Worm (Caenorhabditis elegans) whole organism, young adult: ENCODE results near the gene Y62H9A.2.

ENCODE experiments used
- F52B5.7 ChIP-seq: sonication (generic microtip); optimal IDR thresholded peaks from 2 replicates; lab custom pipeline; 2016; ENCODE audit warnings: mild to moderate bottlenecking, missing genetic modification characterization, missing compliant biosample characterization
- K11D2.4 ChIP-seq: fragments of 200-800 bp; sonication (Bioruptor generic); IDR thresholded peaks from 2 replicates; pipeline ENCODE4 v1.3.6; 2022; ENCODE audit warnings: missing genetic modification reagents, missing genetic modification characterization, missing compliant biosample characterization
- lag-1 ChIP-seq: fragments of 200-800 bp; sonication (Bioruptor generic); IDR thresholded peaks from 2 replicates; pipeline ENCODE4 v1.3.6; 2022; ENCODE audit warnings: missing genetic modification reagents, missing genetic modification characterization, missing compliant biosample characterization
- snpc-4 ChIP-seq, 5 experiments: fragments of 150-350 bp in 1 of 5; sonication (generic microtip) in 4 of 5; optimal IDR thresholded peaks; 2 replicates each; lab custom pipeline; 2014 to 2018; ENCODE audit warnings: missing genetic modification characterization in 5 of 5, missing biosample characterization in 3 of 5, antibody characterized with exemption in 2 of 5, mild to moderate bottlenecking in 2 of 5, missing compliant biosample characterization in 2 of 5, missing genotype in 2 of 5, moderate library complexity in 2 of 5, missing genetic modification reagents in 1 of 5

ce11 chrX:11854903-11855302 is 23.1 kb downstream of the Y62H9A.2 start, which contains the start of gene F54F7.8:
- TF ChIP-seq F52B5.7 = no peak
- TF ChIP-seq K11D2.4 (GFP tag; lab: Robert Waterston, UW) = no peak
- no peak for TF ChIP-seq snpc-4 (GFP tag; optimal IDR thresholded peaks at IDR 0.05; lab: Kevin White, UChicago)
- no peak for TF ChIP-seq snpc-4 (tag; optimal IDR thresholded peaks at IDR 0.05; lab: Kevin White, UChicago)
- no peak for TF ChIP-seq lag-1 (GFP tag; lab: Robert Waterston, UW)
